Fruit fly (Drosophila melanogaster) whole organism: ENCODE data around the gene btv.

ENCODE experiments used
- CG8478 ChIP-seq: fragments of >200 bp; optimal IDR thresholded peaks from 2 replicates; lab custom pipeline; 2018; ENCODE audit warnings: inconsistent platforms
- psq ChIP-seq: fragments of >200 bp; optimal IDR thresholded peaks from 2 replicates; lab custom pipeline; 2017
- usp ChIP-seq: fragments of >200 bp; optimal IDR thresholded peaks from 2 replicates; lab custom pipeline; 2017; ENCODE audit warnings: missing biosample characterization, missing genetic modification characterization, mixed read lengths

dm6 chr2L:17960214-17960613 lies 22.1 kb downstream of the btv start:
- TF ChIP-seq CG8478 (lab: Kevin White, UChicago) = no peak
- TF ChIP-seq usp = no peak
- TF ChIP-seq psq (lab: Kevin White, UChicago) = no peak
